Fruit fly (Drosophila melanogaster) whole organism, pupa: ENCODE measurements around the gene primo-1.

ENCODE experiments used
- CG10348 ChIP-seq: fragments of 200-800 bp; sonication (Bioruptor generic); IDR thresholded peaks from 2 replicates; pipeline ENCODE4 v1.3.6; 2022; ENCODE audit warnings: missing biosample characterization, missing genetic modification characterization
- CG12605 ChIP-seq: fragments of 200-800 bp; sonication (Bioruptor generic); IDR thresholded peaks from 2 replicates; pipeline ENCODE4 v1.3.6; 2022; ENCODE audit warnings: missing biosample characterization, missing genetic modification characterization
- CG13204 ChIP-seq: fragments of 200-800 bp; sonication (Bioruptor generic); optimal IDR thresholded peaks from 2 replicates; lab custom pipeline; 2018; ENCODE audit warnings: missing biosample characterization, mild to moderate bottlenecking, missing genetic modification characterization, moderate library complexity
- CG14655 ChIP-seq: fragments of 200-800 bp; sonication (Bioruptor generic); optimal IDR thresholded peaks from 3 replicates; lab custom pipeline; 2017; ENCODE audit warnings: mild to moderate bottlenecking, missing biosample characterization, missing genetic modification reagents, missing genetic modification characterization
- CG15710 ChIP-seq: fragments of 200-800 bp; sonication (Bioruptor generic); optimal IDR thresholded peaks from 2 replicates; lab custom pipeline; 2018; ENCODE audit warnings: missing biosample characterization, mild to moderate bottlenecking, missing genetic modification characterization, moderate library complexity
- CG17806 ChIP-seq: fragments of 200-800 bp; sonication (Bioruptor generic); optimal IDR thresholded peaks from 2 replicates; lab custom pipeline; 2018; ENCODE audit warnings: missing biosample characterization, mild to moderate bottlenecking, missing genetic modification characterization, moderate library complexity
- CG32121 ChIP-seq: fragments of 200-800 bp; sonication (Bioruptor generic); IDR thresholded peaks from 2 replicates; pipeline ENCODE4 v1.3.6; 2022; ENCODE audit warnings: missing biosample characterization, missing genetic modification characterization
- CG34367 ChIP-seq: fragments of 200-800 bp; sonication (Bioruptor generic); optimal IDR thresholded peaks from 2 replicates; lab custom pipeline; 2018; ENCODE audit warnings: missing biosample characterization, mild to moderate bottlenecking, missing genetic modification characterization
- CG4496 ChIP-seq: fragments of 200-800 bp; sonication (Bioruptor generic); IDR thresholded peaks from 3 replicates; pipeline ENCODE4 v1.3.6; 2022; ENCODE audit warnings: missing biosample characterization, missing genetic modification characterization
- CG8159 ChIP-seq: fragments of 200-800 bp; sonication (Bioruptor generic); optimal IDR thresholded peaks from 3 replicates; lab custom pipeline; 2018; ENCODE audit warnings: missing biosample characterization, mild to moderate bottlenecking, missing genetic modification characterization, moderate library complexity
- CG8301 ChIP-seq: fragments of 200-800 bp; sonication (Bioruptor generic); optimal IDR thresholded peaks from 2 replicates; lab custom pipeline; 2018; ENCODE audit warnings: missing biosample characterization, mild to moderate bottlenecking, missing genetic modification characterization
- CG9948 ChIP-seq: fragments of 200-800 bp; sonication (Bioruptor generic); optimal IDR thresholded peaks from 2 replicates; lab custom pipeline; 2018; ENCODE audit warnings: missing biosample characterization, mild to moderate bottlenecking, missing genetic modification characterization, moderate library complexity
- D1 ChIP-seq: fragments of 200-800 bp; sonication (Bioruptor generic); optimal IDR thresholded peaks from 2 replicates; lab custom pipeline; 2018; ENCODE audit warnings: missing biosample characterization, mild to moderate bottlenecking, missing genetic modification characterization, moderate library complexity
- EcR ChIP-seq: fragments of 200-800 bp; sonication (Bioruptor generic); optimal IDR thresholded peaks from 3 replicates; lab custom pipeline; 2019; ENCODE audit warnings: missing biosample characterization, missing genetic modification characterization, mild to moderate bottlenecking, moderate library complexity, missing genetic modification reagents
- Ets98B ChIP-seq: fragments of 200-800 bp; sonication (Bioruptor generic); IDR thresholded peaks from 2 replicates; pipeline ENCODE4 v1.3.6; 2022; ENCODE audit warnings: missing biosample characterization, missing genetic modification characterization
- Pif1A ChIP-seq: fragments of 200-800 bp; sonication (Bioruptor generic); optimal IDR thresholded peaks from 3 replicates; lab custom pipeline; 2016; ENCODE audit warnings: missing biosample characterization, missing genetic modification characterization
- Pif1B ChIP-seq: fragments of 200-800 bp; sonication (Bioruptor generic); optimal IDR thresholded peaks from 3 replicates; lab custom pipeline; 2016; ENCODE audit warnings: missing biosample characterization, missing genetic modification characterization
- Snoo ChIP-seq: fragments of 200-800 bp; sonication (Bioruptor generic); optimal IDR thresholded peaks from 3 replicates; lab custom pipeline; 2017; ENCODE audit warnings: missing biosample characterization, mild to moderate bottlenecking, missing genetic modification characterization, inconsistent platforms
- fd96Ca ChIP-seq: fragments of 200-800 bp; sonication (Bioruptor generic); IDR thresholded peaks from 3 replicates; pipeline ENCODE4 v1.3.6; 2022; ENCODE audit warnings: missing biosample characterization, missing genetic modification characterization
- gl ChIP-seq: fragments of 200-800 bp; sonication (Bioruptor generic); optimal IDR thresholded peaks from 2 replicates; lab custom pipeline; 2018; ENCODE audit warnings: missing biosample characterization, mild to moderate bottlenecking, missing genetic modification characterization
- rn ChIP-seq: fragments of 200-800 bp; sonication (Bioruptor generic); IDR thresholded peaks from 2 replicates; pipeline ENCODE4 v1.3.6; 2022; ENCODE audit warnings: missing biosample characterization, missing genetic modification characterization

Gene primo-1

dm6 chr3R:13665992-13666391 is 45.6 kb downstream of the primo-1 start:
- TF ChIP-seq CG15710 (tag; lab: Kevin White, UChicago) (no peak), Pif1B (GFP tag; lab: Kevin White, UChicago) (no peak), gl (no peak), Ets98B (GFP tag; lab: Robert Waterston, UW) (no peak), Pif1A (GFP tag; lab: Kevin White, UChicago) (no peak), CG34367 (tag; lab: Kevin White, UChicago) (no peak), CG14655 (no peak), CG17806 (no peak), CG9948 (tag; lab: Kevin White, UChicago) (no peak), CG4496 (GFP tag; lab: Robert Waterston, UW) (no peak), EcR (GFP tag; lab: Kevin White, UChicago) (no peak), CG10348 (GFP tag; lab: Robert Waterston, UW) (no peak), D1 (tag; lab: Kevin White, UChicago) (no peak), CG12605 (GFP tag; lab: Robert Waterston, UW) (no peak)

dm6 chr3R:13662149-13662548 is 49.5 kb downstream of the primo-1 start:
- no peak for TF ChIP-seq fd96Ca
- no peak for TF ChIP-seq CG14655
- TF ChIP-seq Pif1A (GFP tag; lab: Kevin White, UChicago) = no peak
- no peak for TF ChIP-seq CG15710 (tag; lab: Kevin White, UChicago)

dm6 chr3R:13660924-13661659 is 50.5 kb downstream of the primo-1 start, which contains the start of gene B52:
TSS of gene B52 (plus strand) at chr3R:13661311.
- peak; percentile 43 for TF ChIP-seq Ets98B (GFP tag; lab: Robert Waterston, UW)
- no peak for TF ChIP-seq D1 (tag; lab: Kevin White, UChicago)
- no peak for TF ChIP-seq CG8159 (tag; lab: Kevin White, UChicago)
- TF ChIP-seq fd96Ca = peak; percentile 30; the same call in 1 of the 3 replicates
- peak; percentile 30; the same call in 1 of the 2 replicates for TF ChIP-seq CG32121 (GFP tag; lab: Robert Waterston, UW)
- peak; percentile 31 for TF ChIP-seq CG34367 (tag; lab: Kevin White, UChicago)
- peak; percentile 48 for TF ChIP-seq gl
- peak; percentile 18 for TF ChIP-seq CG15710 (tag; lab: Kevin White, UChicago)
- TF ChIP-seq rn (GFP tag; lab: Robert Waterston, UW) = no peak
- peak; percentile 44 for TF ChIP-seq CG8301 (tag; lab: Kevin White, UChicago)
- peak; percentile 60; the same call in 1 of the 3 replicates for TF ChIP-seq CG4496 (GFP tag; lab: Robert Waterston, UW)
- peak; percentile 23 for TF ChIP-seq EcR (GFP tag; lab: Kevin White, UChicago)
- TF ChIP-seq CG10348 (GFP tag; lab: Robert Waterston, UW) = no peak
- TF ChIP-seq CG13204 (GFP tag; lab: Kevin White, UChicago) = no peak
- TF ChIP-seq CG14655 = no peak
- TF ChIP-seq Pif1B (GFP tag; lab: Kevin White, UChicago) = peak; percentile 54
- peak; percentile 44 for TF ChIP-seq Pif1A (GFP tag; lab: Kevin White, UChicago)
- TF ChIP-seq CG17806 = no peak
- TF ChIP-seq CG12605 (GFP tag; lab: Robert Waterston, UW) = 0 out of 2 replicates have a peak, but pooled peaks have one; percentile 33
- TF ChIP-seq CG9948 (tag; lab: Kevin White, UChicago) = no peak
- peak; percentile 73 for TF ChIP-seq Snoo (tag; lab: Kevin White, UChicago)
